Worm (Caenorhabditis elegans): ENCODE measurements around the gene T28A8.8.

T28A8.8 gene

ce11 chrIII:13534704-13535103 is 32.1 kb downstream of the T28A8.8 start:
- TF ChIP-seq xbp-1 (tag; optimal IDR thresholded peaks at IDR 0.05) = no peak
- no peak for TF ChIP-seq rnt-1 (tag; optimal IDR thresholded peaks at IDR 0.05)
- no peak for TF ChIP-seq fkh-10 (GFP tag; optimal IDR thresholded peaks at IDR 0.05)
- TF ChIP-seq C04F5.9 (tag; optimal IDR thresholded peaks at IDR 0.05) = no peak
- no peak for TF ChIP-seq unc-98 (GFP tag; IDR thresholded peaks at IDR 0.05)
- TF ChIP-seq mdl-1 (tag; optimal IDR thresholded peaks at IDR 0.05) = no peak
- no peak for TF ChIP-seq ceh-8 (GFP tag; optimal IDR thresholded peaks at IDR 0.05)
- no peak for TF ChIP-seq pag-3 (tag; optimal IDR thresholded peaks at IDR 0.05; ENCODE audit: borderline replicate concordance, insufficient read depth)
- TF ChIP-seq nhr-47 (tag; optimal IDR thresholded peaks at IDR 0.05) = no peak
- TF ChIP-seq hpl-2 (GFP tag; optimal IDR thresholded peaks at IDR 0.05) = no peak
- TF ChIP-seq F16B12.6 (tag; optimal IDR thresholded peaks at IDR 0.05) = no peak
- peak; percentile 12 to 34 for TF ChIP-seq efl-1 (optimal IDR thresholded peaks at IDR 0.05)
- TF ChIP-seq efl-1 (GFP tag; optimal IDR thresholded peaks at IDR 0.05 in 1 of 2) = no peak
- TF ChIP-seq lin-35 (GFP tag; optimal IDR thresholded peaks at IDR 0.05) = peak in 1 of 2 experiments; percentile 30
- no peak for TF ChIP-seq nhr-76 (tag; optimal IDR thresholded peaks at IDR 0.05)
- no peak for TF ChIP-seq fkh-4 (tag; optimal IDR thresholded peaks at IDR 0.05; ENCODE audit: borderline replicate concordance)
- TF ChIP-seq hlh-4 (tag; optimal IDR thresholded peaks at IDR 0.05) = no peak
- peak in 1 of 2 experiments; percentile 41 for TF ChIP-seq lsy-2 (tag; optimal IDR thresholded peaks at IDR 0.05)
- no peak for TF ChIP-seq unc-30 (tag; optimal IDR thresholded peaks at IDR 0.05)
- TF ChIP-seq aha-1 (tag; optimal IDR thresholded peaks at IDR 0.05) = no peak
- TF ChIP-seq grh-1 (GFP tag; IDR thresholded peaks at IDR 0.05) = peak; percentile 66
- no peak for TF ChIP-seq skn-1 (tag; optimal IDR thresholded peaks at IDR 0.05)
- TF ChIP-seq mep-1 (tag; optimal IDR thresholded peaks at IDR 0.05) = no peak
- no peak for TF ChIP-seq nhr-237 (tag; optimal IDR thresholded peaks at IDR 0.05)
- no peak for TF ChIP-seq sox-4 (tag; optimal IDR thresholded peaks at IDR 0.05)
- no peak for TF ChIP-seq dsc-1 (tag; optimal IDR thresholded peaks at IDR 0.05)
- TF ChIP-seq nhr-28 (tag; optimal IDR thresholded peaks at IDR 0.05) = no peak
- TF ChIP-seq pqm-1 (tag; optimal IDR thresholded peaks at IDR 0.05) = no peak
- TF ChIP-seq ceh-88 (GFP tag; IDR thresholded peaks at IDR 0.05) = no peak
- peak; percentile 30 for TF ChIP-seq nhr-20 (tag; optimal IDR thresholded peaks at IDR 0.05)
- TF ChIP-seq ces-1 (GFP tag; optimal IDR thresholded peaks at IDR 0.05) = no peak
- TF ChIP-seq vab-15 (tag; optimal IDR thresholded peaks at IDR 0.05) = no peak
- no peak for TF ChIP-seq nhr-90 (tag; optimal IDR thresholded peaks at IDR 0.05; ENCODE audit: poor library complexity)
- no peak for TF ChIP-seq ceh-63 (GFP tag; optimal IDR thresholded peaks at IDR 0.05)
- TF ChIP-seq sup-37 (GFP tag; optimal IDR thresholded peaks at IDR 0.05) = no peak
- no peak for TF ChIP-seq lin-13 (GFP tag; optimal IDR thresholded peaks at IDR 0.05)
- TF ChIP-seq ztf-11 (tag; optimal IDR thresholded peaks at IDR 0.05) = no peak
- no peak for TF ChIP-seq egl-27 (tag; optimal IDR thresholded peaks at IDR 0.05)
- no peak for TF ChIP-seq fkh-8 (tag; optimal IDR thresholded peaks at IDR 0.05)
- TF ChIP-seq mab-9 (GFP tag; IDR thresholded peaks at IDR 0.05) = no peak
- TF ChIP-seq sptf-1 (tag; optimal IDR thresholded peaks at IDR 0.05) = no peak
- TF ChIP-seq Y116A8C.19 (tag; optimal IDR thresholded peaks at IDR 0.05; ENCODE audit: borderline replicate concordance) = no peak
- no peak for TF ChIP-seq egl-13 (tag; optimal IDR thresholded peaks at IDR 0.05)
- TF ChIP-seq zip-4 (GFP tag; optimal IDR thresholded peaks at IDR 0.05) = no peak
- TF ChIP-seq nhr-71 (tag; optimal IDR thresholded peaks at IDR 0.05) = peak; percentile 33
- TF ChIP-seq aly-2 (tag; optimal IDR thresholded peaks at IDR 0.05) = no peak
- TF ChIP-seq nhr-77 (tag; optimal IDR thresholded peaks at IDR 0.05) = no peak
- TF ChIP-seq fos-1 (tag; optimal IDR thresholded peaks at IDR 0.05) = no peak
- no peak for TF ChIP-seq nhr-12 (tag; optimal IDR thresholded peaks at IDR 0.05)
- no peak for TF ChIP-seq mef-2 (tag; optimal IDR thresholded peaks at IDR 0.05)
- TF ChIP-seq ztf-4 (tag; optimal IDR thresholded peaks at IDR 0.05) = no peak
- peak; percentile 53 for TF ChIP-seq snu-23 (GFP tag; optimal IDR thresholded peaks at IDR 0.05)
- no peak for TF ChIP-seq irx-1 (tag; optimal IDR thresholded peaks at IDR 0.05)
- TF ChIP-seq zag-1 (tag; optimal IDR thresholded peaks at IDR 0.05) = no peak
- no peak for TF ChIP-seq lin-15B (tag; optimal IDR thresholded peaks at IDR 0.05)
